Worm (Caenorhabditis elegans): ENCODE measurements around the gene fbxa-126.

The fbxa-126 gene

ce11 chrIV:14326694-14327298 lies 5.2 kb upstream of the fbxa-126 start (continued):
- TF ChIP-seq C06A6.2 (GFP tag; conservative IDR thresholded peaks at IDR 0.05): peak; percentile 69; the same call in 1 of the 2 replicates
- TF ChIP-seq Y67H2A.10 (GFP tag; conservative IDR thresholded peaks at IDR 0.05): no peak
- peak; percentile 91; the same call in 1 of the 2 replicates for TF ChIP-seq Y95B8A.8 (GFP tag; IDR thresholded peaks at IDR 0.05)
- TF ChIP-seq rpc-1 (optimal IDR thresholded peaks at IDR 0.05): no peak
- no peak for TF ChIP-seq rpc-1 (tag; optimal IDR thresholded peaks at IDR 0.05)
- peak; percentile 28 for TF ChIP-seq somi-1 (GFP tag; optimal IDR thresholded peaks at IDR 0.05)
- no peak for TF ChIP-seq ceh-79 (tag; optimal IDR thresholded peaks at IDR 0.05)
- peak; percentile 81 for TF ChIP-seq atf-7 (tag; optimal IDR thresholded peaks at IDR 0.05)
- no peak for TF ChIP-seq dpff-1 (tag; optimal IDR thresholded peaks at IDR 0.05)
- TF ChIP-seq mxl-1 (tag; optimal IDR thresholded peaks at IDR 0.05): no peak
- TF ChIP-seq egl-44 (GFP tag; IDR thresholded peaks at IDR 0.05): no peak; the same call in 1 of the 2 replicates
- TF ChIP-seq snpc-1.3 (tag; optimal IDR thresholded peaks at IDR 0.05; ENCODE audit: insufficient read depth): peak; percentile 97
- peak; percentile 99 for TF ChIP-seq pbrm-1 (GFP tag; IDR thresholded peaks at IDR 0.05)
- TF ChIP-seq gei-17 (GFP tag; optimal IDR thresholded peaks at IDR 0.05): peak; percentile 60
- TF ChIP-seq F23B12.7 (tag; optimal IDR thresholded peaks at IDR 0.05; ENCODE audit: insufficient read depth): peak; percentile 18
- TF ChIP-seq him-1 (tag; optimal IDR thresholded peaks at IDR 0.05): peak; percentile 87
- TF ChIP-seq cebp-1 (GFP tag; IDR thresholded peaks at IDR 0.05): no peak
- TF ChIP-seq cebp-1 (tag; optimal IDR thresholded peaks at IDR 0.05): no peak
- no peak for TF ChIP-seq ceh-58 (GFP tag; IDR thresholded peaks at IDR 0.05)
- TF ChIP-seq C17E4.6 (GFP tag; IDR thresholded peaks at IDR 0.05): peak; percentile 93
- peak; percentile 69 for TF ChIP-seq F33H1.4 (GFP tag; IDR thresholded peaks at IDR 0.05)
- TF ChIP-seq lsy-27 (tag; optimal IDR thresholded peaks at IDR 0.05; ENCODE audit: borderline replicate concordance, insufficient read depth): peak; percentile 67
- peak; percentile 95 for TF ChIP-seq rcor-1 (GFP tag; IDR thresholded peaks at IDR 0.05)
- peak; percentile 59 for TF ChIP-seq nhr-90 (tag; optimal IDR thresholded peaks at IDR 0.05)
- peak; percentile 27 for TF ChIP-seq madf-8 (GFP tag; conservative IDR thresholded peaks at IDR 0.05)
- TF ChIP-seq sptf-2 (GFP tag; optimal IDR thresholded peaks at IDR 0.05): no peak
- no peak for TF ChIP-seq aptf-3 (GFP tag; IDR thresholded peaks at IDR 0.05)
- no peak for TF ChIP-seq let-526 (GFP tag; IDR thresholded peaks at IDR 0.05)
- no peak for TF ChIP-seq ztf-3 (GFP tag; optimal IDR thresholded peaks at IDR 0.05)
- peak; percentile 71 for TF ChIP-seq lsl-1 (GFP tag; optimal IDR thresholded peaks at IDR 0.05)
- peak; percentile 57 for TF ChIP-seq die-1 (tag; optimal IDR thresholded peaks at IDR 0.05)
- 0 out of 2 replicates have a peak, but pooled peaks have one; percentile 66 for TF ChIP-seq nfya-2 (GFP tag; IDR thresholded peaks at IDR 0.05)
- no peak for TF ChIP-seq B0035.1 (tag; optimal IDR thresholded peaks at IDR 0.05)

ce11 chrIV:14326283-14326682 lies 4.7 kb upstream of the fbxa-126 start, which contains the start of gene fbxa-83:
TSS of gene fbxa-83 (minus strand) at chrIV:14326383.
- TF ChIP-seq hmg-1.2 (GFP tag; IDR thresholded peaks at IDR 0.05): no peak
- TF ChIP-seq mcd-1 (GFP tag; IDR thresholded peaks at IDR 0.05): no peak
- no peak for TF ChIP-seq cebp-1 (GFP tag; IDR thresholded peaks at IDR 0.05)
- TF ChIP-seq cebp-1 (tag; optimal IDR thresholded peaks at IDR 0.05): no peak
- TF ChIP-seq die-1 (tag; optimal IDR thresholded peaks at IDR 0.05): no peak
- TF ChIP-seq ztf-18 (tag; optimal IDR thresholded peaks at IDR 0.05): no peak
- TF ChIP-seq snpc-4 (GFP tag; optimal IDR thresholded peaks at IDR 0.05): no peak
- TF ChIP-seq snpc-4 (tag; optimal IDR thresholded peaks at IDR 0.05): no peak
- TF ChIP-seq T07F8.4 (tag; optimal IDR thresholded peaks at IDR 0.05): no peak
